Fruit fly (Drosophila melanogaster) ovary, adult (tissue): ENCODE results near the gene heph.

ENCODE experiments used
- CG17801 ChIP-seq: fragments of 200-800 bp; optimal IDR thresholded peaks from 2 replicates; lab custom pipeline; 2019; ENCODE audit warnings: missing biosample characterization, mild to moderate bottlenecking, missing genetic modification characterization, moderate library complexity; ENCODE audit not compliant: partially characterized antibody

The heph gene

dm6 chr3R:32015400-32016215 lies at the start of gene heph:
heph (minus strand) TSS chr3R:32015520.
- no peak for TF ChIP-seq CG17801

- no peak for TF ChIP-seq CG17801
Measured at dm6 chr3R:32060214-32060613, 44.9 kb upstream of the heph start.

DNA sequence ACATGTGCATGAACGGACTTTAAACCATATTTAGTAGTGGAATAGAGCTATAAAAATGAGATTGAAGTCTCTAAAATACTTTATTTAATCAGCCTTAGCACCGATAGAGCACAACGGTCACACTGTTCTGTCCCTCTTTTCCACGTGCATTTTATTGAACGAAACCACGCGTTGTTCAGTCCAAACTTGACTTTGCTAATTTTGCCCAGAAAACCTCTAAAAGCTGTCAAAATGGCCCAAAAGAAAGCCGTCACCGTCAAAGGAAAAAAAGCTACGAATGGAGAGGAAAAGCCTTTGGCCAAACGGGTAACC lies 37.1 kb upstream of the heph start:
- TF ChIP-seq CG17801 = no peak

dm6 chr3R:32051782-32052503 lies 36.6 kb upstream of the heph start, which contains the start of the genes krz and mod:
krz (minus strand) TSS chr3R:32051993.
mod (plus strand) TSS chr3R:32052060.
- peak; percentile 46 for TF ChIP-seq CG17801

DNA sequence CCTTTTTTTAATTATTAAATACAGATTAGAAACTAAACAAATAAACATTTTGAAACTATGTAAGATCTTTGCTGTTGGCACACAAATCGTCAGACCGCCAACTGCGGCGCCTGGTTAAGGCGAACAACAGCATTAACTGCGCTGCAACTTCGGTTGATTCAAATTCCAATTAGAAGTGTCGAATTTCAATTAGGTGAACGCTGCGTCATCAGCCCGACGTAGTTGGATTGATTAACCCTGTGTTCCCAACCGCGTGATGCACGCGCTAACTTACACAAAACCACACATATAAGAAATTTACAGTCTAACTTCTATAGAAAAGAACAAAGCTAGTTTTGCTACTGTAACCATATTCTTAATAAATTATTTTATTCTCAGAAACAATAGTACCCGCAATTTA lies 35.4 kb upstream of the heph start:
- peak; percentile 44 for TF ChIP-seq CG17801

dm6 chr3R:32046658-32047057 lies 31.3 kb upstream of the heph start:
- no peak for TF ChIP-seq CG17801

dm6 chr3R:32043778-32044177 lies 28.5 kb upstream of the heph start:
- TF ChIP-seq CG17801 = no peak

- no peak for TF ChIP-seq CG17801
Measured at dm6 chr3R:32038030-32038429, 22.7 kb upstream of the heph start, which contains the start of gene Pos. Pos (plus strand) TSS chr3R:32038330.

- TF ChIP-seq CG17801 = no peak
Measured at dm6 chr3R:32032885-32033284, 17.6 kb upstream of the heph start.

- TF ChIP-seq CG17801 = no peak
Measured at dm6 chr3R:32029134-32029533, 13.8 kb upstream of the heph start.

dm6 chr3R:32022088-32022487 lies 6.8 kb upstream of the heph start:
- TF ChIP-seq CG17801 = no peak

- TF ChIP-seq CG17801 = no peak
Measured at dm6 chr3R:32006330-32006729, 9.0 kb downstream of the heph start.

dm6 chr3R:31991786-31992185 lies 23.5 kb downstream of the heph start:
- TF ChIP-seq CG17801 = no peak

DNA sequence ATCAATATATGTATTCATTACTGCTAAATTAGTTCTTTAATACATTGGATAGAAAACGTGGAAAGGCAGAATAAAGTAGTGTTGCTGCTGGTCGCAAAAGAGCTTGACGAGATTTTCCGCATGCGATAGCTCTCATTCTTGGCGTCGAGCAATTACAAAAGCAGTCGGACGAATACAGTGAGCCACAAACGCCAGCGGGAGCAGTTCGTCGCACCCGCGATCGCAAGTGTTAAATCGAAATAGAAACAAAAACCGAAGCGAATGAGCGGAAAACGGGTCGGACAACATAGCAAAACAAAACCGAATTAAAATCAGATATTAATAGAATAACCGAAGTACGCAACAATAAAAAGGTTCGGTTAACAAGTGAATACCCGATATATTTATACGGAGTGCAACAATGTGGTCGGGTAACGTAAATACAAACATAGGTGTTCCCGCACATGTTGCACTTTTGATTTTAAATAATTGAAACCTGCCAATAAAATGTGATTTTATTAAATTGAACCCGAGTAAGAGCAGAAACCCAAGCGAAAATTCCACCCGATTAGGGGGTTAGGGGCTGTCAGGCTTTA lies 28.5 kb downstream of the heph start:
- TF ChIP-seq CG17801 = peak; percentile 10

DNA sequence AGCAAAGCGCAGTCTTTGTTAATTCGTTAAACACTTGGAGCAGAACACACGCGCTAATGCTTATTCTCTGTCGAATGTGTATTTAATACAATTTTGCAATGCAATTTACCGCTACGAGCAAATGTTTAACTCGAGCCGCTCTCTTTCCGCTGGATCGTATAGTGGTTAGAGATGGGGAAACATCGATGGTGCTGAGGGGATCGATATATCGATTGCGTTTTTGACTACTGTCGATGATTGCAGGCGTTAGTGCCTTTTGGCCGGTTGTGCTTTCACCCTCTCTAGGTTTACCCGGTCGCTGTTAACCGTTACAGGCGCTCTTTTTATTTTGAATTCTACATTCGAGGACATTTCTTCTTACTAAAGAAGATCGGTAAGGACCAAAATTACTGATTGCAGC lies 29.7 kb downstream of the heph start:
- TF ChIP-seq CG17801 = peak; percentile 60

DNA sequence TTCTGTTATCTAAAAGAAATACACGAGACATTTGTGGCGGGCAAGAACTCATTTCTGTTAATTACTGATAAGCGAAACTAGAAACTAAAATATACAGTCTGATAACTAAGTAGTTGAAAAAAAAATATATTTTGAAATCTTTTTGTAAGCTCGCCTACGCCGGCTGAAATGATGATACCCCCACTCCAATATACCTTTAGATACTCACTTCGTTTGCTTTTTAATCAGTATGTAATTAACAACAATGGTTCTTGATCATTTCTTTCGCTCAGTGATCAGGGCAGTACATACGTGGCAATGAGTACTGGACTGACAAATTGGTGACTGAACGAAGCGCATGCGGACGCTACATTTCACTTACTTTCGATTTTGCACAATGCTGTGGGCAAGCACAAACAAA lies 36.9 kb downstream of the heph start:
- TF ChIP-seq CG17801 = no peak

dm6 chr3R:31977548-31978133 lies 37.7 kb downstream of the heph start, which contains the start of gene CG2003:
CG2003 (plus strand) TSS chr3R:31978121.
- TF ChIP-seq CG17801 = no peak
